Worm (Caenorhabditis elegans) whole organism, L4/young adult: ENCODE measurements around the gene eif-2A.

ENCODE experiments used
- W03F9.2 ChIP-seq: fragments of 150-350 bp; optimal IDR thresholded peaks from 2 replicates; lab custom pipeline; 2014; ENCODE audit warnings: missing biosample characterization, missing genetic modification characterization
- him-1 ChIP-seq: sonication (generic microtip); optimal IDR thresholded peaks from 2 replicates; lab custom pipeline; 2016; ENCODE audit warnings: missing genotype, missing genetic modification reagents, missing genetic modification characterization, missing compliant biosample characterization

DNA sequence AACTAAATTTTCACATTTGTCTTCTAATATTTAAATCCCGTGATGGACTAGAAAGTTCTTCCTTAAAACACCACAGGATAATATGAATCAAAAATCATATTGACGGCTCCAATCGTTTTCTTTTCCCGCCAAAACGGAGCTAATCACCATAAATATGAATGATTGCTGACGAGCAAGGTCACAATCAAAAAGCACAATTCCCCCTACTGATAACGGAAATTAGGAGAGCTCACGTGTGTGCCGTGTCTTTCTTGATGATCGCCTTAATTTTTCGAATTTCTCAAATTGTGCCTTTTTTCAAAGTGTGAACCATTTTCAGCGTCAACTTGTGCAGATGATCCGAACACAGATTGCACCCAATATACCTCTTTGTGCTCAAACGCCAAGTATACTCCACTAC is 27.3 kb downstream of the eif-2A start:
- TF ChIP-seq him-1 (tag; lab: Kevin White, UChicago) (no peak), W03F9.2 (tag; lab: Kevin White, UChicago) (no peak)
